Worm (Caenorhabditis elegans) whole organism, midembryonic: ENCODE measurements around the gene R05G9R.1.

Source experiments
- T22C8.4 ChIP-seq: fragments of 200-800 bp; sonication (Bioruptor generic); IDR thresholded peaks from 2 replicates; pipeline ENCODE4 v1.3.6; 2022; ENCODE audit warnings: missing genetic modification characterization, missing compliant biosample characterization
- cog-1 ChIP-seq: sonication (generic microtip); optimal IDR thresholded peaks from 2 replicates; lab custom pipeline; 2016; ENCODE audit warnings: missing genetic modification characterization, missing compliant biosample characterization
- flt-1 ChIP-seq: fragments of 200-800 bp; sonication (Bioruptor generic); IDR thresholded peaks from 2 replicates; pipeline ENCODE4 v1.3.6; 2022; ENCODE audit warnings: missing genetic modification characterization, missing compliant biosample characterization
- klf-2 ChIP-seq: fragments of 200-800 bp; sonication (Bioruptor generic); conservative IDR thresholded peaks from 2 replicates; pipeline ENCODE4 v1.3.6; 2022; ENCODE audit warnings: missing genetic modification reagents, missing genetic modification characterization, missing compliant biosample characterization
- med-1 ChIP-seq: sonication (generic microtip); optimal IDR thresholded peaks from 2 replicates; lab custom pipeline; 2017; ENCODE audit warnings: missing genetic modification characterization, mild to moderate bottlenecking, missing compliant biosample characterization, antibody characterized with exemption, missing genetic modification reagents; ENCODE audit not compliant: insufficient read depth
- ref-1 ChIP-seq: fragments of 200-800 bp; sonication (Bioruptor generic); conservative IDR thresholded peaks from 2 replicates; pipeline ENCODE4 v1.3.6; 2022; ENCODE audit warnings: missing genetic modification reagents, missing genetic modification characterization, missing compliant biosample characterization
- tab-1 ChIP-seq: fragments of 200-800 bp; sonication (Bioruptor generic); IDR thresholded peaks from 2 replicates; pipeline ENCODE4 v1.3.6; 2022; ENCODE audit warnings: missing genetic modification characterization, missing compliant biosample characterization
- ztf-23 ChIP-seq: fragments of 200-800 bp; sonication (Bioruptor generic); IDR thresholded peaks from 2 replicates; pipeline ENCODE4 v1.3.6; 2022; ENCODE audit warnings: missing genetic modification reagents, missing genetic modification characterization, missing compliant biosample characterization
- ztf-29 ChIP-seq: fragments of 200-800 bp; sonication (Bioruptor generic); IDR thresholded peaks from 2 replicates; pipeline ENCODE4 v1.3.6; 2022; ENCODE audit warnings: missing genetic modification reagents, missing genetic modification characterization, missing compliant biosample characterization

The R05G9R.1 gene

DNA sequence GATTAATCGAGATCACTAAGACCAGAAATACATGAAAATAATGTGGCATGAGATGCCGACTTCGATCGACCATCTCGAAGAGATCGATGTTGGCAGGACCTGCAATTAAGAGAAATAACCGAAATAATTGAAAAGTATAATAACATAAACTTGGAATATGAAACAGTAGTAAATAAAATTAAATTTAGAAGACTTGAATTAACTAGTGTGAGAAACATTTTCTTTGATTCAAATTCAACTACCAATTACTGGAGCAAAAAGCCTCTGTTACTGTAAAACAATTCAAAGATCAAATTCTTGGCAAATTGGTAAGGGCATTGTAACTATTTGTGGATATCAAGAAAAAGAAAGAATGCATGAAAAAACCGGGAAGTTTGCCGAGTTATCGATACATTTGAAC lies at the start of gene R05G9R.1:
R05G9R.1 (minus strand) TSS at position 101 of the 400 bp plus-strand sequence.
- TF ChIP-seq ztf-29, result no peak
- TF ChIP-seq cog-1 (tag; lab: Kevin White, UChicago), result no peak
- no peak for TF ChIP-seq med-1 (GFP tag; lab: Kevin White, UChicago)
- TF ChIP-seq ztf-23 (GFP tag; lab: Robert Waterston, UW), result no peak
- TF ChIP-seq ref-1, result no peak
- TF ChIP-seq tab-1 (GFP tag; lab: Robert Waterston, UW), result no peak
- TF ChIP-seq klf-2, result no peak

DNA sequence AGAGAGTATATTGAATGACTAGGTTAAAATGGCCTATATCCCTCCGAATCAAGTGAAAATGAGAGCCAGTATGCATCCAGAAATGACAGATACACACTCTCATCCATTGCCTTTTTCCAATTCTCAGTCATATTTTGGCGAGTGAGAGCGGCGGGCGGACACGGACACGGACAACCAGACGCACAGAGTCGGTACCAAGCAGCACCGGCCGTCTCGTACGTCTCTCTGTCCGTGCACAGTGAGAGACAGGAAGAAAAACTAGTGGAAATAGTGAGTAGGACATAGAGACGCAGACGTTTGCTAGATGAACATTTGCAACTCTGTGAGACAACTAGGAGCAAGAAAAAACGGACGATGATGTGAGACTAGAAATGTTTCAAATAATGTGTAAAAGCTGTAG lies 49.4 kb upstream of the R05G9R.1 start:
- TF ChIP-seq T22C8.4 (GFP tag; lab: Robert Waterston, UW) (no peak), ztf-29 (no peak), klf-2 (no peak), cog-1 (tag; lab: Kevin White, UChicago) (peak; percentile 13)

DNA sequence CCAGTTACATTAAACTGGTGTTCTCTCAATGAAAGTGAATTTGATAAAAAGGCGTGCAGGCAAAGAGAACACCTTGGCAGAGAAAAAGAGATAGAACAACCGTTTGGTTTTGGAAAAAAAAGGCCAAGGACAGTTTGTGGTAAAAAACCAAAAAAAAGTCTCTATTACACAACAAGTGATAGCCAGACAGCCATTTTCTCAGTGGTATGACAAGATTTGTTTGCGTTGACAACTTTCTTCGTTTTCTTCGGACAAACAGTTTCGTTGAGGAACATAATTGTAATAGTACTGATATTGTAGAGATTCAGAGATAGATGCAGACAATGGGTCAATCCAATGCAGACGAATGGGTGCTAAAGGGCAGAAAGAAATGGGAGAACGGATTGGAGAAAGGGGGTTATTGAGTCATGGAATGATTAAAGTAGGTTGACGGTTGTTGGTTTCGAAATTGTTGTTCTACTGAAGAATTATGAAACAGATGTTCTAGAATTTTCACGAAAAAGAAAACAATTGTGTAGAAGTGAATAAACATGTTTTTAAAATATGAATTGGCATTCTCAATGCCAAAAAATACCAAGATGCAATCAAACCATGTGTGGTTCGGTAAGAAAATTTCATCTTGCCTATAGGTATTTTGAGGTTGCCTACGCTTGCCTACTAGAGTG lies 48.5 kb upstream of the R05G9R.1 start:
- no peak for TF ChIP-seq klf-2
- TF ChIP-seq ztf-23 (GFP tag; lab: Robert Waterston, UW), result 0 out of 2 replicates have a peak, but pooled peaks have one; percentile 50

DNA sequence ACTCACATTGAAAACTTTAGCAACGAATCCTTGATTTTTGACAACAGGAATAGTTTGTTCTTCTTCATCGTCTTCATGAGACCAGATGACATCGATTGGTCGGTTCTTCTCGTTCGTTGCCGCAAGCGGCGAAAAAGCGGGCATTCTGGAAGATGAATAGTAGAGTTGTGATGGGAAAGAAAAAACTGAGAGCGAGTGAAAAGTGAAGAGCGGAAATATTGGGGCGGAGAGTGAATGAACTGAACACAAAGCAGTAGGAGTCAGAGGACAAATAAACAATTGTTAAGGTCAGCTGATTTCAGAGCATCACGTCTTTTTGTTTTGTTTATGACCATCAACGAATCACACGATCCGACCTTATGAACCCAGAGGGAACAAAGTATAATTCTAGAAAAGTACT lies 47.5 kb upstream of the R05G9R.1 start, which contains the start of gene F18C5.10:
F18C5.10 (minus strand) TSS at position 145 of the 400 bp plus-strand sequence.
- TF ChIP-seq tab-1 (GFP tag; lab: Robert Waterston, UW) (no peak), ztf-23 (GFP tag; lab: Robert Waterston, UW) (no peak), flt-1 (GFP tag; lab: Robert Waterston, UW) (no peak), ztf-29 (no peak), klf-2 (no peak), T22C8.4 (GFP tag; lab: Robert Waterston, UW) (no peak), ref-1 (no peak), med-1 (GFP tag; lab: Kevin White, UChicago) (no peak), cog-1 (tag; lab: Kevin White, UChicago) (no peak)

DNA sequence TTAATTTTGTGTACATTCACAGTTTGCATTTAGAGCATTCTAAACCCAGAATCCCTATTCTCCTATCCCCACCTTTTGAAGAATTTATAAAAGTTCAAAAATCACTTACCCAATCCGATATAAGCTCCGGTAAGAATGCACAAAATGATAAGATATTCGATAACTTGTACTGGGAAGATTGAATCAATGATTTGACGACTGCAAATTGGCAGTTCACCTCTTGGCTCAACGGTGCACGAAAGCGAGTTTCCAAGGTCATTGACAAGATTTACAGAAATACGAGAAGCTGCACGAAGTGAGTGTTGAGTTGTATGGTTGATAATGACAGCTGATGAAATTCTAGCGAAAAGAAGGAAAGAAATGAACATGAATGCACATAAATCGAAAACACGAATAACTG lies 46.5 kb upstream of the R05G9R.1 start:
- TF ChIP-seq med-1 (GFP tag; lab: Kevin White, UChicago), result no peak
- no peak for TF ChIP-seq ztf-29
- no peak for TF ChIP-seq tab-1 (GFP tag; lab: Robert Waterston, UW)
- no peak for TF ChIP-seq flt-1 (GFP tag; lab: Robert Waterston, UW)
- no peak for TF ChIP-seq cog-1 (tag; lab: Kevin White, UChicago)
- no peak for TF ChIP-seq klf-2
- no peak for TF ChIP-seq ref-1
- no peak for TF ChIP-seq T22C8.4 (GFP tag; lab: Robert Waterston, UW)
- TF ChIP-seq ztf-23 (GFP tag; lab: Robert Waterston, UW), result no peak

DNA sequence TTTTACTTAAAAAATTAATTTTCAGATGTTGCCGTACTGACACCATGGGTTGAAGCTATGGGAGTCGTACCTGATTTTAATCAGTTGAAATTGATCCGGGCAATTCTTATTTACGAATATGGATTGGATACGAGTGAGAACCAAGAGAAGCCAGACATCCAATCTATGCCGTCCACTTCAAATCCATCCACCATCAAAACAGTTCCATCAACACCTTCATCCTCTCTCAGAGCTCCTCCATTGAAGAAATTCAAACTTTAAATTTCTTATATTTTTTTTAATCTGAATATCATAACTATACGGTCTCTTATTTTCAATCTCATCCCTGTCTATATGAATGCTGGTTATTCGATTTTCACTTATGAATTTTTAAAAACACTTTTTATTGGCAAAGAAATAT lies 45.1 kb upstream of the R05G9R.1 start:
- TF ChIP-seq klf-2, result no peak
- no peak for TF ChIP-seq med-1 (GFP tag; lab: Kevin White, UChicago)

DNA sequence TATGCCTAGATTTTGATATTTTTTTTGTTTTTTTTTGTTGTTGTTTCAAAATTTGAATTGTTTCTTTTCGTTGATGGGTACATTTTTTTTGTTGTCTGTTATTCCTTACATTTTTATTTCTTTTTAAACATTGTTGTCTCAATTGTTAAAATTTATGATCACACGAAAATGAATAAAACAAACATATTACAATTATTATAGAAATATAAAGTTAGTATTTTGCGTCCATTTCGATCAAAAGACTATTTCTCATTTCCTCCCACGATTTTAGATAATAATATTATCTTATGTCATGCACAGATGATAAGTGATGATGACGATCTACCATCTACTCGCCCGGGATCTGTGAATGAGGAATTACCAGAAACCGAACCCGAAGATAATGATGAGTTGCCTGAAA lies 40.9 kb upstream of the R05G9R.1 start, which contains the start of gene wrn-1:
wrn-1 (plus strand) TSS at position 301 of the 400 bp plus-strand sequence.
- TF ChIP-seq ztf-23 (GFP tag; lab: Robert Waterston, UW) (no peak), cog-1 (tag; lab: Kevin White, UChicago) (no peak), ref-1 (no peak), tab-1 (GFP tag; lab: Robert Waterston, UW) (no peak), med-1 (GFP tag; lab: Kevin White, UChicago) (no peak), T22C8.4 (GFP tag; lab: Robert Waterston, UW) (no peak), flt-1 (GFP tag; lab: Robert Waterston, UW) (no peak), ztf-29 (no peak), klf-2 (no peak)

DNA sequence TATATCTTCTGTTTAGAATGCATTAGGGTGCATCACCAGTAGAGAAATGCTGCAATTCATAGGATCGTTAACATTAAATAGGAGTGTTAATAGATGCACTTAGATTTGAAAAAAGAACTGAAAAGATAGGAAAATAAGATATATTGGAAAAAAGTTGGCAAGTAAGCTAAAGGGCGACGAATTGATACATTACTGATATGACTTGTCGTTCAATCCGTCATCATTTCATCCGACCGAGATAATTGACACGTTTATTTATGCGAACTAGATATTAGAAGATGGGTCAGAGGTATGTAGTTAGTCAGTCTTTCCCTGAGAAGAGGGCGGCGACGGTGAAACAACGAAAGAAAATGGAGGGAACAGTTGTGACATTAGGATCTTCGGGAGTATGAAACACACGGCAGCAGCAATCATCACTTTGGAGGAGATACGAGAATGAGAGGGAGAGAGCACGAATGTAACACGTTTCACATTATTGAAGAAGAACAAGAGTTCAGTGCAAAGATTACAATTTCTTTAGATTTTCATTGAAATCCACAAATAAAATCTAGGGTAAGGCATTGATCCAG lies 31.1 kb upstream of the R05G9R.1 start, which contains the start of gene lron-15:
lron-15 (minus strand) TSS at position 51 of the 569 bp plus-strand sequence.
- TF ChIP-seq med-1 (GFP tag; lab: Kevin White, UChicago), result no peak
- no peak for TF ChIP-seq klf-2
- TF ChIP-seq T22C8.4 (GFP tag; lab: Robert Waterston, UW), result no peak
- no peak for TF ChIP-seq ztf-29
- TF ChIP-seq ref-1, result no peak
- no peak for TF ChIP-seq cog-1 (tag; lab: Kevin White, UChicago)
- TF ChIP-seq tab-1 (GFP tag; lab: Robert Waterston, UW), result no peak

DNA sequence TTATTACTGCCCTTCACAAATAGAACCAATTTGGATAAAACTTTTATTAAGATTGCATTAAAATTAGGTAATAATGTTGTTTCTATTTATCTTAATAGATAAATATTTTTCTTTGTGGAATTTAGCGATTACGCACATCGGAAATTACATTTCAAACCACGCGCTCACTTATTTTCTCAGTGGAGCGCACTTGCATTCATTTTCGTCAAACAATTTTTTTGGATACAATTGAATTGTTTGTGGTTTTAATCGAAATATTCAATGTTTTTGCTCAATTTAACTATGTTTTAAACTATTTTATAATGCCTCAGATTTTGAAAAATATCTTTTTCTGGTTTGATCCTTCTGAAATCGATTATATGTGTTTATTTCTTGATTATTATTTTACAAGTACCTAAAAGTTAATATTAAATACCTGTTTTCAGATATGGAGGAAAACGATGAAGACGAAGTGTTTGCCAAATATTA lies 22.2 kb upstream of the R05G9R.1 start, which contains the start of gene utp-20:
utp-20 (plus strand) TSS at position 418 of the 468 bp plus-strand sequence.
- TF ChIP-seq flt-1 (GFP tag; lab: Robert Waterston, UW) (no peak), ref-1 (no peak), T22C8.4 (GFP tag; lab: Robert Waterston, UW) (no peak), klf-2 (no peak), tab-1 (GFP tag; lab: Robert Waterston, UW) (no peak), cog-1 (tag; lab: Kevin White, UChicago) (peak; percentile 14), ztf-23 (GFP tag; lab: Robert Waterston, UW) (no peak)

DNA sequence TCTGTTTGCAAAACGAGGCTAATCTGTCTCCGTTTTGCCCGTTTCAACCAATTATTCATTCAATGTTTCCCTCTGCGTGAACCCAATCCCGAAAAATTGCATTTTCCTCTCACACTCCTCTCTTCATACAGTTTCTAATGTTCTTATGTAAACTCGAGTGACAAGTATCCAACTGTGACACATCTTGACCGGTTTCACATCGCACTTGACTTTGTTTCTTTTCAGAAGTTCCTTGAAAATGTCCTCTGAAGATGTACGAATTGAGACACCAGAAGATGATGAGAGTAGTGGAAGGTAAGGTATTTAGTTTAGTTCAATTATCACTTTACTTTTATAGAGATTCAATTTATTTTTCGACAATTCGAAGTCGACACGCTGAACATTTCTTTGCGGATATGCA lies 18.1 kb upstream of the R05G9R.1 start, which contains the start of gene abcx-1:
abcx-1 (plus strand) TSS at position 224 of the 400 bp plus-strand sequence.
- no peak for TF ChIP-seq tab-1 (GFP tag; lab: Robert Waterston, UW)
- no peak for TF ChIP-seq flt-1 (GFP tag; lab: Robert Waterston, UW)
- no peak for TF ChIP-seq T22C8.4 (GFP tag; lab: Robert Waterston, UW)
- TF ChIP-seq ztf-29, result no peak
